Worm (Caenorhabditis elegans) whole organism, mixed stage, embryonic: ENCODE data around the gene chk-1.

ENCODE experiments used
- M03D4.4 ChIP-seq: sonication (generic microtip); optimal IDR thresholded peaks from 2 replicates; lab custom pipeline; 2017; ENCODE audit warnings: mild to moderate bottlenecking, missing genetic modification characterization, missing compliant biosample characterization
- bed-3 ChIP-seq: fragments of 200-800 bp; sonication (Bioruptor generic); optimal IDR thresholded peaks from 3 replicates; lab custom pipeline; 2018; ENCODE audit warnings: mild to moderate bottlenecking, missing genetic modification characterization, moderate library complexity, missing compliant biosample characterization
- ceh-39 ChIP-seq: fragments of 150-350 bp; optimal IDR thresholded peaks from 2 replicates; lab custom pipeline; 2014; ENCODE audit warnings: missing biosample characterization, missing genetic modification characterization
- ceh-83 ChIP-seq: fragments of 200-800 bp; sonication (Bioruptor generic); optimal IDR thresholded peaks from 2 replicates; lab custom pipeline; 2018; ENCODE audit warnings: mild to moderate bottlenecking, missing genetic modification characterization, missing compliant biosample characterization
- ces-1 ChIP-seq: fragments of 150-350 bp; optimal IDR thresholded peaks from 2 replicates; lab custom pipeline; 2014; ENCODE audit warnings: missing biosample characterization, missing genetic modification reagents, missing genetic modification characterization
- cnd-1 ChIP-seq: fragments of 200-800 bp; sonication (Bioruptor generic); optimal IDR thresholded peaks from 2 replicates; lab custom pipeline; 2018; ENCODE audit warnings: mild to moderate bottlenecking, missing genetic modification characterization, missing compliant biosample characterization
- elt-3 ChIP-seq: fragments of 150-350 bp; optimal IDR thresholded peaks from 2 replicates; lab custom pipeline; 2014; ENCODE audit warnings: missing biosample characterization, missing genetic modification characterization
- ham-2 ChIP-seq: fragments of 200-800 bp; sonication (Bioruptor generic); optimal IDR thresholded peaks from 2 replicates; lab custom pipeline; 2018; ENCODE audit warnings: mild to moderate bottlenecking, missing genetic modification characterization, missing compliant biosample characterization
- hlh-1 ChIP-seq: fragments of 150-350 bp; optimal IDR thresholded peaks from 2 replicates; lab custom pipeline; 2014; ENCODE audit warnings: missing biosample characterization, missing genetic modification reagents, missing genetic modification characterization
- lin-13 ChIP-seq: fragments of 150-350 bp; optimal IDR thresholded peaks from 2 replicates; lab custom pipeline; 2014; ENCODE audit warnings: missing biosample characterization, missing genetic modification characterization
- lin-32 ChIP-seq: fragments of 200-800 bp; sonication (Bioruptor generic); optimal IDR thresholded peaks from 2 replicates; lab custom pipeline; 2018; ENCODE audit warnings: mild to moderate bottlenecking, missing genetic modification characterization, missing compliant biosample characterization
- lsy-2 ChIP-seq: fragments of 150-350 bp; optimal IDR thresholded peaks from 2 replicates; lab custom pipeline; 2014; ENCODE audit warnings: missing biosample characterization, missing genetic modification characterization
- mab-5 ChIP-seq: fragments of 150-350 bp; optimal IDR thresholded peaks from 2 replicates; lab custom pipeline; 2014; ENCODE audit warnings: missing biosample characterization, missing genetic modification characterization
- mep-1 ChIP-seq: fragments of 150-350 bp; optimal IDR thresholded peaks from 2 replicates; lab custom pipeline; 2017; ENCODE audit warnings: missing biosample characterization, missing genetic modification reagents, missing genetic modification characterization, inconsistent platforms
- mls-2 ChIP-seq: sonication (generic microtip); optimal IDR thresholded peaks from 2 replicates; lab custom pipeline; 2016; ENCODE audit warnings: mild to moderate bottlenecking, missing genetic modification characterization, moderate library complexity, missing compliant biosample characterization
- nhr-12 ChIP-seq: fragments of 150-350 bp; optimal IDR thresholded peaks from 2 replicates; lab custom pipeline; 2014; ENCODE audit warnings: missing biosample characterization, missing genetic modification characterization
- nhr-2 ChIP-seq: fragments of 150-350 bp; optimal IDR thresholded peaks from 2 replicates; lab custom pipeline; 2014; ENCODE audit warnings: missing biosample characterization, missing genetic modification characterization
- nhr-237 ChIP-seq: fragments of 150-350 bp; optimal IDR thresholded peaks from 2 replicates; lab custom pipeline; 2014; ENCODE audit warnings: missing biosample characterization, missing genetic modification characterization
- nhr-28 ChIP-seq: fragments of 150-350 bp; optimal IDR thresholded peaks from 2 replicates; lab custom pipeline; 2014; ENCODE audit warnings: missing biosample characterization, missing genetic modification characterization
- nhr-76 ChIP-seq: sonication (generic microtip); optimal IDR thresholded peaks from 2 replicates; lab custom pipeline; 2017; ENCODE audit warnings: missing biosample characterization, missing genetic modification characterization
- pha-4 ChIP-seq: fragments of 150-350 bp; optimal IDR thresholded peaks from 2 replicates; lab custom pipeline; 2018; ENCODE audit warnings: missing biosample characterization, missing genetic modification reagents, missing genetic modification characterization
- sem-2 ChIP-seq: fragments of 200-800 bp; sonication (Bioruptor generic); optimal IDR thresholded peaks from 2 replicates; lab custom pipeline; 2018; ENCODE audit warnings: mild to moderate bottlenecking, missing genetic modification characterization, missing compliant biosample characterization
- snpc-4 ChIP-seq: fragments of 150-350 bp; optimal IDR thresholded peaks from 2 replicates; lab custom pipeline; 2014; ENCODE audit warnings: missing biosample characterization, missing genetic modification characterization
- tbx-8 ChIP-seq: fragments of 200-800 bp; sonication (Bioruptor generic); optimal IDR thresholded peaks from 2 replicates; lab custom pipeline; 2018; ENCODE audit warnings: mild to moderate bottlenecking, missing genetic modification characterization, moderate library complexity, missing compliant biosample characterization
- unc-120 ChIP-seq: sonication (generic microtip); optimal IDR thresholded peaks from 2 replicates; lab custom pipeline; 2017; ENCODE audit warnings: missing genetic modification characterization, missing compliant biosample characterization; ENCODE audit not compliant: poor library complexity, severe bottlenecking
- unc-39 ChIP-seq: fragments of 150-350 bp; optimal IDR thresholded peaks from 2 replicates; lab custom pipeline; 2014; ENCODE audit warnings: missing biosample characterization, missing genetic modification characterization
- unc-62 ChIP-seq: fragments of 150-350 bp; optimal IDR thresholded peaks from 2 replicates; lab custom pipeline; 2014; ENCODE audit warnings: missing biosample characterization, missing genetic modification reagents, missing genetic modification characterization
- zip-8 ChIP-seq: fragments of 150-350 bp; optimal IDR thresholded peaks from 2 replicates; lab custom pipeline; 2014; ENCODE audit warnings: missing biosample characterization, missing genetic modification characterization

The chk-1 gene

ce11 chrV:3759419-3759915 is at the start of gene chk-1:
Gene chk-1 (minus strand): TSS chrV:3759469.
- peak; percentile 40 for TF ChIP-seq lsy-2 (tag; lab: Kevin White, UChicago)
- TF ChIP-seq nhr-12 (tag; lab: Kevin White, UChicago): no peak
- TF ChIP-seq lin-13 (tag; lab: Kevin White, UChicago): peak; percentile 11
- peak; percentile 71 for TF ChIP-seq mep-1
- TF ChIP-seq elt-3 (tag; lab: Kevin White, UChicago): no peak
- TF ChIP-seq nhr-237 (tag; lab: Kevin White, UChicago): peak; percentile 66
- TF ChIP-seq ceh-39 (tag; lab: Kevin White, UChicago): peak; percentile 35
- TF ChIP-seq lin-32 (GFP tag; lab: Kevin White, UChicago): no peak
- TF ChIP-seq pha-4: peak; percentile 11

ce11 chrV:3808336-3808735 is 49.1 kb upstream of the chk-1 start, which contains the start of gene srw-6:
Gene srw-6 (plus strand): TSS chrV:3808636.
- no peak for TF ChIP-seq mls-2 (tag; lab: Kevin White, UChicago)

ce11 chrV:3807846-3808245 is 48.6 kb upstream of the chk-1 start:
- TF ChIP-seq lin-13 (tag; lab: Kevin White, UChicago) (no peak), ham-2 (no peak), pha-4 (no peak), hlh-1 (tag; lab: Kevin White, UChicago) (no peak), unc-62 (GFP tag; lab: Kevin White, UChicago) (no peak), unc-39 (tag; lab: Kevin White, UChicago) (no peak), sem-2 (no peak), nhr-28 (no peak), mab-5 (tag; lab: Kevin White, UChicago) (no peak), lsy-2 (tag; lab: Kevin White, UChicago) (no peak), nhr-2 (no peak), elt-3 (tag; lab: Kevin White, UChicago) (no peak), M03D4.4 (tag; lab: Kevin White, UChicago) (no peak), cnd-1 (no peak), snpc-4 (no peak), nhr-12 (tag; lab: Kevin White, UChicago) (no peak), unc-120 (no peak), nhr-76 (tag; lab: Kevin White, UChicago) (no peak), bed-3 (GFP tag; lab: Kevin White, UChicago) (no peak)

- TF ChIP-seq bed-3 (GFP tag; lab: Kevin White, UChicago) (no peak), cnd-1 (no peak), hlh-1 (tag; lab: Kevin White, UChicago) (no peak), elt-3 (tag; lab: Kevin White, UChicago) (no peak), lin-32 (GFP tag; lab: Kevin White, UChicago) (no peak), M03D4.4 (tag; lab: Kevin White, UChicago) (no peak), mls-2 (tag; lab: Kevin White, UChicago) (no peak), lin-13 (tag; lab: Kevin White, UChicago) (no peak), sem-2 (no peak), ceh-83 (GFP tag; lab: Kevin White, UChicago) (no peak), tbx-8 (GFP tag; lab: Kevin White, UChicago) (no peak), lsy-2 (tag; lab: Kevin White, UChicago) (no peak), mep-1 (no peak), unc-120 (no peak), pha-4 (no peak), unc-39 (tag; lab: Kevin White, UChicago) (no peak), zip-8 (tag; lab: Kevin White, UChicago) (no peak), mab-5 (tag; lab: Kevin White, UChicago) (no peak), ces-1 (GFP tag; lab: Kevin White, UChicago) (no peak), snpc-4 (no peak)
These were observed 46.7 kb upstream of the chk-1 start, which contains the start of gene srw-7 for ce11 chrV:3805961-3806360. Gene srw-7 (plus strand): TSS chrV:3806261.

ce11 chrV:3805499-3805898 is 46.2 kb upstream of the chk-1 start, which contains the start of gene R08F11.4:
Gene R08F11.4 (minus strand): TSS chrV:3805527.
- TF ChIP-seq zip-8 (tag; lab: Kevin White, UChicago) (peak; percentile 83), hlh-1 (tag; lab: Kevin White, UChicago) (no peak)

ce11 chrV:3803343-3803742 is 44.1 kb upstream of the chk-1 start, which contains the start of gene cyp-33C8:
Gene cyp-33C8 (minus strand): TSS chrV:3803542.
- TF ChIP-seq unc-39 (tag; lab: Kevin White, UChicago) (no peak), nhr-76 (tag; lab: Kevin White, UChicago) (no peak), mab-5 (tag; lab: Kevin White, UChicago) (no peak), mep-1 (no peak), zip-8 (tag; lab: Kevin White, UChicago) (no peak), ces-1 (GFP tag; lab: Kevin White, UChicago) (no peak), bed-3 (GFP tag; lab: Kevin White, UChicago) (no peak)
- TF ChIP-seq, all 35 proteins: peak for 0
